Worm (Caenorhabditis elegans) whole organism, early embryonic: ENCODE measurements around the gene lec-9.

Experiments used
- B0310.2 ChIP-seq: sonication (generic microtip); optimal IDR thresholded peaks from 2 replicates; lab custom pipeline; 2016; ENCODE audit warnings: mild to moderate bottlenecking, missing genetic modification characterization, missing compliant biosample characterization
- ama-1 ChIP-seq: fragments of 150-350 bp; optimal IDR thresholded peaks from 2 replicates; lab custom pipeline; 2014
- ceh-13 ChIP-seq: fragments of 200-800 bp; sonication (Bioruptor generic); optimal IDR thresholded peaks from 2 replicates; lab custom pipeline; 2018; ENCODE audit warnings: mild to moderate bottlenecking, missing genetic modification characterization, missing compliant biosample characterization
- ets-7 ChIP-seq: sonication (generic microtip); optimal IDR thresholded peaks from 2 replicates; lab custom pipeline; 2016; ENCODE audit warnings: missing genotype, missing genetic modification characterization, missing compliant biosample characterization
- flt-1 ChIP-seq: fragments of 200-800 bp; sonication (Bioruptor generic); IDR thresholded peaks from 2 replicates; pipeline ENCODE4 v1.3.6; 2022; ENCODE audit warnings: missing genetic modification characterization, missing compliant biosample characterization
- hmbx-1 ChIP-seq: sonication (generic microtip); optimal IDR thresholded peaks from 2 replicates; lab custom pipeline; 2016; ENCODE audit warnings: mild to moderate bottlenecking, missing genetic modification characterization, missing compliant biosample characterization
- hnd-1 ChIP-seq: sonication (generic microtip); optimal IDR thresholded peaks from 2 replicates; lab custom pipeline; 2016; ENCODE audit warnings: missing genetic modification characterization, missing compliant biosample characterization
- scrt-1 ChIP-seq: fragments of 200-800 bp; sonication (Bioruptor generic); IDR thresholded peaks from 2 replicates; pipeline ENCODE4 v1.3.6; 2022; ENCODE audit warnings: missing genetic modification characterization, missing compliant biosample characterization
- tbx-37 ChIP-seq: fragments of 200-800 bp; sonication (Bioruptor generic); conservative IDR thresholded peaks from 2 replicates; pipeline ENCODE4 v1.3.6; 2022; ENCODE audit warnings: missing genetic modification reagents, missing genetic modification characterization, missing compliant biosample characterization
- tra-4 ChIP-seq: sonication (generic microtip); optimal IDR thresholded peaks from 2 replicates; lab custom pipeline; 2017; ENCODE audit warnings: missing genetic modification characterization, missing compliant biosample characterization

DNA sequence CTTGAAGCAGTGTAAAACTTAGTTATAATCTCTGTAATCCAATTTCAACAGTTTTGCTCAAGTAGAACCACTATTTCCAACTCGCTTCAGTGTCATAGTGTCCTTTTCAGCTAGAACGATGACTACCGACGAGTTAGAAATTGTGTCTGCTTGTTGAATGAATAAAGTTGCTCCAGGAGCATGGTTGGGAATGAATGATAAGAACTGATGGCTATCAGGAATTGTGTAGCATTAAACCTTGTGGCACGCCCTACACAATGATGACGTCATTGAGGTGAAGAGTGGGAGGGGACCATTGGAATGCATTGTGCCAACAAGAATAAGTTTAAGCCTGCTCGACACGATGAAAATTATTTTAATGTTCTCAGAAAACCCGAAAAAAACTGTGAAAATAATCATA, 1.6 kb upstream of the lec-9 start:
- no peak for TF ChIP-seq ama-1 (lab: Kevin White, UChicago)
- TF ChIP-seq tra-4, result no peak
- no peak for TF ChIP-seq B0310.2 (tag; lab: Kevin White, UChicago)
- no peak for TF ChIP-seq tbx-37
- TF ChIP-seq scrt-1 (GFP tag; lab: Robert Waterston, UW), result no peak
- TF ChIP-seq hmbx-1 (tag; lab: Kevin White, UChicago), result no peak
- no peak for TF ChIP-seq hnd-1
- no peak for TF ChIP-seq flt-1 (GFP tag; lab: Robert Waterston, UW)
- TF ChIP-seq ets-7 (tag; lab: Kevin White, UChicago), result no peak
- TF ChIP-seq ceh-13 (GFP tag; lab: Kevin White, UChicago), result no peak
